Worm (Caenorhabditis elegans): ENCODE data around the gene ifb-2.

DNA sequence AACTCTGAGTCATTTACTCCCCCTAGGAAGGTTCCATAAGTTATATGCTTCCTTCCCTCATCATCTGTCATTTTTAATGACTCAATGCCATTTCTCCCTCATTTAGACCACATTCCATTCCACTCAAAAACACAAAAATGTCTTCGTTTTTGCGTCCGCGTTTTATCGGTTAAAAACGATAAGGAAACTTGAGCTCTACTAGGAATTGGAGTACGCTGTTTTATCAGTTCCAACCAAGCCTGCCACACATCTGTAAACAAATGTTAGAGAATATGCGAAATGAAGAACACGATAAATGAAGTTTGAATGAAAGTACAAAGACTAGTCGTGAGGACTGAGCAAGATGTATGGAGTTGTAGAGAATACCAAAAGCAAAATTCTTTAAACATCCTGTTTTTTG is 1.6 kb upstream of the ifb-2 start:
- no peak for TF ChIP-seq nhr-85 (tag)
- no peak for TF ChIP-seq blmp-1 (tag; optimal IDR thresholded peaks at IDR 0.05)
- no peak for TF ChIP-seq ceh-82 (tag; optimal IDR thresholded peaks at IDR 0.05)
- no peak for TF ChIP-seq lin-13 (GFP tag; optimal IDR thresholded peaks at IDR 0.05)
- no peak for TF ChIP-seq ztf-4 (tag; optimal IDR thresholded peaks at IDR 0.05)
- no peak for TF ChIP-seq hlh-4 (tag; optimal IDR thresholded peaks at IDR 0.05)
- no peak for TF ChIP-seq lin-15B (tag; optimal IDR thresholded peaks at IDR 0.05)
- TF ChIP-seq zag-1 (tag; optimal IDR thresholded peaks at IDR 0.05) = no peak
- no peak for TF ChIP-seq nhr-28 (tag; optimal IDR thresholded peaks at IDR 0.05)
- no peak for TF ChIP-seq pax-3 (tag; optimal IDR thresholded peaks at IDR 0.05)
- TF ChIP-seq jun-1 (tag; optimal IDR thresholded peaks at IDR 0.05) = peak; percentile 47
- no peak for TF ChIP-seq sox-4 (tag; optimal IDR thresholded peaks at IDR 0.05)
- TF ChIP-seq pqm-1 (tag; optimal IDR thresholded peaks at IDR 0.05) = peak; percentile 90
- TF ChIP-seq dpl-1 (GFP tag; optimal IDR thresholded peaks at IDR 0.05) = no peak

Data from whole organism, L1 larva.